Worm (Caenorhabditis elegans) whole organism, L3 larva: ENCODE results near the gene C30B5.17.
A peak's percentile ranks its signal among the peaks of the same experiment; 100 is the strongest.

Experiments used
- aly-2 ChIP-seq: fragments of 150-350 bp; optimal IDR thresholded peaks from 2 replicates; lab custom pipeline; 2014; ENCODE audit warnings: missing biosample characterization, missing genetic modification characterization
- ama-1 ChIP-seq: fragments of 150-350 bp; optimal IDR thresholded peaks from 2 replicates; lab custom pipeline; 2018
- ceh-28 ChIP-seq: fragments of 150-350 bp; optimal IDR thresholded peaks from 2 replicates; lab custom pipeline; 2014; ENCODE audit warnings: missing biosample characterization, missing genetic modification reagents, missing genetic modification characterization
- ceh-82 ChIP-seq: fragments of 150-350 bp; optimal IDR thresholded peaks from 2 replicates; lab custom pipeline; 2014; ENCODE audit warnings: missing biosample characterization, missing genetic modification characterization
- egl-27 ChIP-seq: sonication (generic microtip); optimal IDR thresholded peaks from 4 replicates; lab custom pipeline; 2017; ENCODE audit warnings: missing biosample characterization, missing genetic modification reagents, missing genetic modification characterization
- elt-1 ChIP-seq: fragments of 150-350 bp; optimal IDR thresholded peaks from 2 replicates; lab custom pipeline; 2014; ENCODE audit warnings: missing biosample characterization, missing genetic modification characterization
- fkh-10 ChIP-seq: sonication (generic microtip); optimal IDR thresholded peaks from 2 replicates; lab custom pipeline; 2017; ENCODE audit warnings: missing biosample characterization, missing genetic modification reagents, missing genetic modification characterization
- jun-1 ChIP-seq: fragments of 150-350 bp; optimal IDR thresholded peaks from 2 replicates; lab custom pipeline; 2014; ENCODE audit warnings: missing biosample characterization, missing genetic modification reagents, missing genetic modification characterization
- lsy-12 ChIP-seq: sonication (generic microtip); optimal IDR thresholded peaks from 2 replicates; lab custom pipeline; 2016; ENCODE audit warnings: mild to moderate bottlenecking, missing genetic modification characterization, missing compliant biosample characterization
- nhr-237 ChIP-seq: fragments of 150-350 bp; optimal IDR thresholded peaks from 2 replicates; lab custom pipeline; 2014; ENCODE audit warnings: missing biosample characterization, missing genetic modification characterization
- nhr-77 ChIP-seq: fragments of 150-350 bp; optimal IDR thresholded peaks from 2 replicates; lab custom pipeline; 2014; ENCODE audit warnings: missing biosample characterization, missing genetic modification characterization
- pha-4 ChIP-seq: fragments of 150-350 bp; optimal IDR thresholded peaks from 2 replicates; lab custom pipeline; 2014; ENCODE audit warnings: missing biosample characterization, missing genetic modification reagents, missing genetic modification characterization
- unc-39 ChIP-seq: sonication (generic microtip); optimal IDR thresholded peaks from 4 replicates; lab custom pipeline; 2017; ENCODE audit warnings: missing biosample characterization, missing genetic modification characterization
- ztf-11 ChIP-seq: fragments of 150-350 bp; optimal IDR thresholded peaks from 2 replicates; lab custom pipeline; 2014; ENCODE audit warnings: missing biosample characterization, missing genetic modification characterization

- no peak for TF ChIP-seq lsy-12 (tag; lab: Kevin White, UChicago)
- no peak for TF ChIP-seq jun-1
- no peak for TF ChIP-seq ama-1 (lab: Kevin White, UChicago)
- TF ChIP-seq nhr-237, result no peak
- TF ChIP-seq elt-1 (tag; lab: Kevin White, UChicago), result no peak
- TF ChIP-seq ztf-11 (tag; lab: Kevin White, UChicago), result no peak
- TF ChIP-seq nhr-77 (tag; lab: Kevin White, UChicago), result no peak
- no peak for TF ChIP-seq ceh-28
- no peak for TF ChIP-seq unc-39 (tag; lab: Kevin White, UChicago)
- no peak for TF ChIP-seq fkh-10 (GFP tag; lab: Kevin White, UChicago)
- TF ChIP-seq aly-2 (tag; lab: Kevin White, UChicago), result no peak
- no peak for TF ChIP-seq ceh-82
- no peak for TF ChIP-seq egl-27 (tag; lab: Kevin White, UChicago)
- peak; percentile 85 for TF ChIP-seq pha-4 (tag; lab: Kevin White, UChicago)
Measured at ce11 chrII:6248503-6248902, 45.7 kb upstream of the C30B5.17 start.
